Fruit fly (Drosophila melanogaster) whole organism: ENCODE measurements around the gene Golgin104.

Source experiments
- psq ChIP-seq: fragments of >200 bp; optimal IDR thresholded peaks from 2 replicates; lab custom pipeline; 2017
- usp ChIP-seq: fragments of >200 bp; optimal IDR thresholded peaks from 2 replicates; lab custom pipeline; 2017; ENCODE audit warnings: missing biosample characterization, missing genetic modification characterization, mixed read lengths

DNA sequence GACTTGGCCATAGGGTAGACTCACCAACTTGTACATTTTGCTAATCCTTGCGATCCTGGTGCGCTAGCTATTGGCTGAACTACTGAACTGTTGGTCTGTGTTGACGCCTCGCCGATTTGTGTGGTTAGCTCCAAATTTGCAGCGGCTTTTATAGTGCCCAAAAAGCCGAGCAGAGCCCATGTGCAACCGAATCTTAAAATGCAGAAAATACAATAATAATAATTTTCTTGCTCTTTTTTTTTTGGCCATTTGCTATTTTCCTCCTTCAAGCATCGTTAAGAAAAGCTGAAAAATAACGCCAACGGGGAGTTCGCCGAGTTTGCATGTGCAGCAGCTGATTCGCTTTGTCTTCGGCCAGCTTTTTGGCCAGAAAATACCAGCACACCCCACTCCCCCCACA lies 43.4 kb downstream of the Golgin104 start, which contains the start of gene CG13042:
- TF ChIP-seq psq (lab: Kevin White, UChicago) (no peak), usp (no peak)
